Worm (Caenorhabditis elegans) whole organism, L1 larva: Measurements from ENCODE around the gene ddp-1.
A peak's percentile ranks its signal among the peaks of the same experiment; 100 is the strongest.

Experiments used
- C04F5.9 ChIP-seq: sonication (generic microtip); optimal IDR thresholded peaks from 2 replicates; lab custom pipeline; 2016; ENCODE audit warnings: missing genetic modification characterization, missing compliant biosample characterization
- C34B4.2 ChIP-seq: sonication (generic microtip); optimal IDR thresholded peaks from 2 replicates; lab custom pipeline; 2017; ENCODE audit warnings: mild to moderate bottlenecking, missing genetic modification characterization, missing compliant biosample characterization
- Y116A8C.19 ChIP-seq: sonication (generic microtip); optimal IDR thresholded peaks from 2 replicates; lab custom pipeline; 2016; ENCODE audit warnings: missing compliant biosample characterization, missing genetic modification characterization, borderline replicate concordance
- ceh-82 ChIP-seq, 3 experiments: fragments of 150-350 bp in 1 of 3; sonication (generic microtip) in 2 of 3; optimal IDR thresholded peaks; 2 replicates each; lab custom pipeline; 2014 to 2017; ENCODE audit warnings: missing biosample characterization in 3 of 3, missing genetic modification characterization in 3 of 3
- ces-1 ChIP-seq: fragments of 150-350 bp; optimal IDR thresholded peaks from 2 replicates; lab custom pipeline; 2014; ENCODE audit warnings: missing biosample characterization, missing genetic modification reagents, missing genetic modification characterization
- dpl-1 ChIP-seq, 3 experiments: fragments of 150-350 bp in 2 of 3; sonication (generic microtip) in 1 of 3; optimal IDR thresholded peaks; 2 replicates each; lab custom pipeline; 2014 to 2017; ENCODE audit warnings: missing biosample characterization in 3 of 3, missing genetic modification characterization in 3 of 3, missing genetic modification reagents in 3 of 3
- dsc-1 ChIP-seq: sonication (generic microtip); optimal IDR thresholded peaks from 2 replicates; lab custom pipeline; 2016; ENCODE audit warnings: mild to moderate bottlenecking, missing genetic modification characterization, missing compliant biosample characterization
- elt-3 ChIP-seq, 6 experiments: fragments of 150-350 bp in 1 of 6; sonication (generic microtip); optimal IDR thresholded peaks; 2 replicates each; lab custom pipeline; 2017 to 2018; ENCODE audit warnings: missing biosample characterization in 6 of 6, missing genetic modification characterization in 6 of 6, inconsistent platforms in 1 of 6
- ets-5 ChIP-seq: fragments of 200-800 bp; sonication (Bioruptor generic); IDR thresholded peaks from 2 replicates; pipeline ENCODE4 v1.3.6; 2022; ENCODE audit warnings: missing genetic modification characterization, missing compliant biosample characterization
- fos-1 ChIP-seq: fragments of 150-350 bp; optimal IDR thresholded peaks from 2 replicates; lab custom pipeline; 2014; ENCODE audit warnings: missing biosample characterization, missing genetic modification characterization
- grh-1 ChIP-seq: fragments of 200-800 bp; sonication (Bioruptor generic); IDR thresholded peaks from 2 replicates; pipeline ENCODE4 v1.3.6; 2022; ENCODE audit warnings: missing genetic modification reagents, missing genetic modification characterization, missing compliant biosample characterization
- lin-15B ChIP-seq: fragments of 150-350 bp; sonication (generic microtip); optimal IDR thresholded peaks from 3 replicates; lab custom pipeline; 2014; ENCODE audit warnings: missing biosample characterization, missing genetic modification characterization
- lir-3 ChIP-seq: sonication (generic microtip); optimal IDR thresholded peaks from 2 replicates; lab custom pipeline; 2016; ENCODE audit warnings: mild to moderate bottlenecking, missing genetic modification characterization, moderate library complexity, missing compliant biosample characterization; ENCODE audit not compliant: poor library complexity
- nhr-237 ChIP-seq: fragments of 150-350 bp; optimal IDR thresholded peaks from 2 replicates; lab custom pipeline; 2014; ENCODE audit warnings: missing biosample characterization, missing genetic modification characterization
- nhr-28 ChIP-seq: fragments of 150-350 bp; optimal IDR thresholded peaks from 2 replicates; lab custom pipeline; 2014; ENCODE audit warnings: missing biosample characterization, missing genetic modification characterization
- nhr-77 ChIP-seq: fragments of 150-350 bp; optimal IDR thresholded peaks from 2 replicates; lab custom pipeline; 2014; ENCODE audit warnings: missing biosample characterization, missing genetic modification characterization
- pax-3 ChIP-seq: fragments of 200-800 bp; sonication (Bioruptor generic); optimal IDR thresholded peaks from 2 replicates; lab custom pipeline; 2018; ENCODE audit warnings: mild to moderate bottlenecking, missing genetic modification characterization, moderate library complexity, missing compliant biosample characterization
- pqm-1 ChIP-seq: sonication (generic microtip); optimal IDR thresholded peaks from 3 replicates; lab custom pipeline; 2017; ENCODE audit warnings: missing biosample characterization, missing genetic modification characterization
- snpc-4 ChIP-seq: fragments of 150-350 bp; optimal IDR thresholded peaks from 2 replicates; lab custom pipeline; 2014; ENCODE audit warnings: missing biosample characterization, missing genetic modification characterization
- sox-4 ChIP-seq: sonication (generic microtip); optimal IDR thresholded peaks from 2 replicates; lab custom pipeline; 2016; ENCODE audit warnings: missing genetic modification characterization, missing compliant biosample characterization
- sptf-1 ChIP-seq: fragments of 150-350 bp; optimal IDR thresholded peaks from 2 replicates; lab custom pipeline; 2014; ENCODE audit warnings: missing biosample characterization, missing genetic modification characterization
- sup-37 ChIP-seq: fragments of 200-800 bp; sonication (Bioruptor generic); optimal IDR thresholded peaks from 2 replicates; lab custom pipeline; 2018; ENCODE audit warnings: mild to moderate bottlenecking, missing genetic modification characterization, missing compliant biosample characterization
- tlp-1 ChIP-seq: fragments of 150-350 bp; optimal IDR thresholded peaks from 2 replicates; lab custom pipeline; 2014; ENCODE audit warnings: missing biosample characterization, missing genetic modification characterization
- unc-62 ChIP-seq: fragments of 150-350 bp; optimal IDR thresholded peaks from 2 replicates; lab custom pipeline; 2014; ENCODE audit warnings: missing biosample characterization, missing genetic modification reagents, missing genetic modification characterization

The ddp-1 gene

ce11 chrIII:1905589-1905988 is 45.9 kb downstream of the ddp-1 start, which contains the start of the genes B0524.6 and pqn-41 (continued):
- TF ChIP-seq snpc-4 (tag; lab: Kevin White, UChicago) = peak; percentile 46
- TF ChIP-seq dsc-1 (tag; lab: Kevin White, UChicago) = no peak
- no peak for TF ChIP-seq sptf-1
- no peak for TF ChIP-seq lir-3
- peak; percentile 65 to 81 (median 69) for TF ChIP-seq dpl-1 (GFP tag; optimal IDR thresholded peaks at IDR 0.05; lab: Kevin White, UChicago)
- no peak for TF ChIP-seq pax-3 (tag; lab: Kevin White, UChicago)
- TF ChIP-seq ets-5 (GFP tag; lab: Robert Waterston, UW) = no peak
- TF ChIP-seq sup-37 (GFP tag; lab: Kevin White, UChicago) = no peak
- no peak for TF ChIP-seq grh-1 (GFP tag; lab: Robert Waterston, UW)
- no peak for TF ChIP-seq nhr-28 (tag; lab: Kevin White, UChicago)
- TF ChIP-seq unc-62 (GFP tag; lab: Kevin White, UChicago) = no peak
- peak; percentile 68 to 80 (median 72) for TF ChIP-seq ceh-82 (tag; optimal IDR thresholded peaks at IDR 0.05; lab: Kevin White, UChicago)
- TF ChIP-seq sox-4 (tag; lab: Kevin White, UChicago) = no peak
- TF ChIP-seq Y116A8C.19 (tag; lab: Kevin White, UChicago) = no peak
- no peak for TF ChIP-seq nhr-237 (tag; lab: Kevin White, UChicago)
- TF ChIP-seq pqm-1 (tag; lab: Kevin White, UChicago) = no peak
- TF ChIP-seq elt-3 (tag; optimal IDR thresholded peaks at IDR 0.05; lab: Kevin White, UChicago) = no peak
- no peak for TF ChIP-seq C04F5.9 (tag; lab: Kevin White, UChicago)
- no peak for TF ChIP-seq ces-1 (GFP tag; lab: Kevin White, UChicago)
- TF ChIP-seq C34B4.2 (tag; lab: Kevin White, UChicago) = no peak
- peak; percentile 63 for TF ChIP-seq lin-15B (tag; lab: Kevin White, UChicago)
- no peak for TF ChIP-seq tlp-1
- TF ChIP-seq nhr-77 = no peak
- TF ChIP-seq fos-1 (tag; lab: Kevin White, UChicago) = no peak
